Fruit fly (Drosophila melanogaster): ENCODE results near the gene Gcat.

- TF ChIP-seq esn (GFP tag; optimal IDR thresholded peaks at IDR 0.05) (no peak), CG9139 (GFP tag; optimal IDR thresholded peaks at IDR 0.05) (no peak), topi (GFP tag; optimal IDR thresholded peaks at IDR 0.05) (no peak), Blimp-1 (GFP tag; optimal IDR thresholded peaks at IDR 0.05) (no peak), CG8632 (GFP tag; optimal IDR thresholded peaks at IDR 0.05) (no peak), dac (GFP tag; optimal IDR thresholded peaks at IDR 0.05) (no peak), Smox (GFP tag; optimal IDR thresholded peaks at IDR 0.05) (no peak), OdsH (GFP tag; optimal IDR thresholded peaks at IDR 0.05) (no peak), CG15336 (GFP tag; IDR thresholded peaks at IDR 0.05) (no peak), fkh (GFP tag; optimal IDR thresholded peaks at IDR 0.05) (no peak), eg (GFP tag; IDR thresholded peaks at IDR 0.05) (no peak), net (GFP tag; optimal IDR thresholded peaks at IDR 0.05) (no peak)
Observed at dm6 chr3L:11777348-11777958, 23.2 kb downstream of the Gcat start.
